Fruit fly (Drosophila melanogaster) whole organism, embryonic: ENCODE data around the gene y.
A peak's percentile ranks its signal among the peaks of the same experiment; 100 is the strongest.

ENCODE experiments used
- BEAF-32 ChIP-seq: fragments of 200-800 bp; sonication (Bioruptor generic); optimal IDR thresholded peaks from 3 replicates; lab custom pipeline; 2017; ENCODE audit warnings: missing biosample characterization, missing genetic modification characterization, mild to moderate bottlenecking, moderate library complexity, missing genetic modification reagents
- C15 ChIP-seq: fragments of 200-800 bp; sonication (Bioruptor generic); IDR thresholded peaks from 3 replicates; pipeline ENCODE4 v1.3.6; 2022; ENCODE audit warnings: missing biosample characterization, missing genetic modification characterization
- CG10959 ChIP-seq: fragments of 200-800 bp; sonication (Bioruptor generic); IDR thresholded peaks from 2 replicates; pipeline ENCODE4 v1.3.6; 2022; ENCODE audit warnings: missing biosample characterization, missing genetic modification characterization
- CG11085 ChIP-seq: fragments of 200-800 bp; sonication (Bioruptor generic); IDR thresholded peaks from 2 replicates; pipeline ENCODE4 v1.3.6; 2022; ENCODE audit warnings: missing biosample characterization, missing genetic modification characterization
- CG12391 ChIP-seq: fragments of 200-800 bp; sonication (Bioruptor generic); optimal IDR thresholded peaks from 3 replicates; lab custom pipeline; 2018; ENCODE audit warnings: missing biosample characterization, mild to moderate bottlenecking, missing genetic modification characterization, moderate library complexity
- CG13123 ChIP-seq: fragments of 200-800 bp; sonication (Bioruptor generic); optimal IDR thresholded peaks from 2 replicates; lab custom pipeline; 2016; ENCODE audit warnings: missing biosample characterization, missing genetic modification characterization
- CG1602 ChIP-seq: fragments of 200-800 bp; sonication (Bioruptor generic); optimal IDR thresholded peaks from 3 replicates; lab custom pipeline; 2016; ENCODE audit warnings: missing biosample characterization, missing genetic modification characterization
- CG17186 ChIP-seq: fragments of 200-800 bp; sonication (Bioruptor generic); optimal IDR thresholded peaks from 3 replicates; lab custom pipeline; 2017; ENCODE audit warnings: missing biosample characterization, missing genetic modification reagents, missing genetic modification characterization
- CG17328 ChIP-seq: fragments of 200-800 bp; sonication (Bioruptor generic); IDR thresholded peaks from 2 replicates; pipeline ENCODE4 v1.3.6; 2022; ENCODE audit warnings: missing biosample characterization, missing genetic modification characterization
- CG1792 ChIP-seq: fragments of 200-800 bp; sonication (Bioruptor generic); optimal IDR thresholded peaks from 2 replicates; lab custom pipeline; 2016; ENCODE audit warnings: missing biosample characterization, missing genetic modification characterization
- CG18262 ChIP-seq: fragments of 200-800 bp; optimal IDR thresholded peaks from 3 replicates; lab custom pipeline; 2019; ENCODE audit warnings: missing biosample characterization, mild to moderate bottlenecking, missing genetic modification characterization, moderate library complexity
- CG18619 ChIP-seq: fragments of 200-800 bp; sonication (Bioruptor generic); optimal IDR thresholded peaks from 3 replicates; lab custom pipeline; 2017; ENCODE audit warnings: missing biosample characterization, mild to moderate bottlenecking, missing genetic modification characterization
- CG2889 ChIP-seq: fragments of 200-800 bp; sonication (Bioruptor generic); IDR thresholded peaks from 3 replicates; pipeline ENCODE4 v1.3.6; 2022; ENCODE audit warnings: missing biosample characterization, missing genetic modification characterization
- CG30403 ChIP-seq: fragments of 200-800 bp; sonication (Bioruptor generic); optimal IDR thresholded peaks from 3 replicates; lab custom pipeline; 2016; ENCODE audit warnings: missing biosample characterization, missing genetic modification characterization
- CG31388 ChIP-seq: fragments of 200-800 bp; sonication (Bioruptor generic); optimal IDR thresholded peaks from 2 replicates; lab custom pipeline; 2016; ENCODE audit warnings: missing biosample characterization, missing genetic modification characterization
- CG3163 ChIP-seq: fragments of 200-800 bp; sonication (Bioruptor generic); optimal IDR thresholded peaks from 3 replicates; lab custom pipeline; 2016; ENCODE audit warnings: missing biosample characterization, missing genetic modification characterization
- CG3726 ChIP-seq: fragments of 200-800 bp; sonication (Bioruptor generic); IDR thresholded peaks from 3 replicates; pipeline ENCODE4, ENCODE4 v1.3.6; 2022; ENCODE audit warnings: missing biosample characterization, missing genetic modification characterization
- CG4404 ChIP-seq: fragments of 200-800 bp; sonication (Bioruptor generic); IDR thresholded peaks from 2 replicates; pipeline ENCODE4 v1.3.6; 2022; ENCODE audit warnings: missing biosample characterization, missing genetic modification characterization
- CG6689 ChIP-seq: fragments of 200-800 bp; sonication (Bioruptor generic); IDR thresholded peaks from 2 replicates; pipeline ENCODE4 v1.3.6; 2022; ENCODE audit warnings: missing biosample characterization, missing genetic modification characterization
- CG7987 ChIP-seq: fragments of 200-800 bp; sonication (Bioruptor generic); optimal IDR thresholded peaks from 2 replicates; lab custom pipeline; 2018; ENCODE audit warnings: missing biosample characterization, mild to moderate bottlenecking, missing genetic modification characterization, moderate library complexity
- CG8924 ChIP-seq: fragments of 200-800 bp; optimal IDR thresholded peaks from 3 replicates; lab custom pipeline; 2019; ENCODE audit warnings: missing biosample characterization, mild to moderate bottlenecking, missing genetic modification characterization, moderate library complexity
- CTCF ChIP-seq: fragments of 200-800 bp; sonication (Bioruptor generic); optimal IDR thresholded peaks from 2 replicates; lab custom pipeline; 2017; ENCODE audit warnings: missing biosample characterization, mild to moderate bottlenecking, missing genetic modification characterization, moderate library complexity
- CkIIα-i1 ChIP-seq: fragments of 200-800 bp; sonication (Bioruptor generic); IDR thresholded peaks from 2 replicates; pipeline ENCODE4 v1.3.6; 2022; ENCODE audit warnings: missing biosample characterization, missing genetic modification characterization
- Elba2 ChIP-seq: fragments of 200-800 bp; sonication (Bioruptor generic); optimal IDR thresholded peaks from 3 replicates; lab custom pipeline; 2016; ENCODE audit warnings: missing biosample characterization, missing genetic modification characterization
- Gug ChIP-seq: fragments of 200-800 bp; sonication (Bioruptor generic); IDR thresholded peaks from 4 replicates; pipeline ENCODE4 v1.3.6; 2022; ENCODE audit warnings: missing biosample characterization, missing genetic modification characterization
- Lim3 ChIP-seq: fragments of 200-800 bp; sonication (Bioruptor generic); IDR thresholded peaks from 2 replicates; pipeline ENCODE4 v1.3.6; 2022; ENCODE audit warnings: missing biosample characterization, missing genetic modification characterization
- Lpt ChIP-seq: fragments of >200 bp; optimal IDR thresholded peaks from 2 replicates; lab custom pipeline; 2018; ENCODE audit warnings: missing biosample characterization, missing genetic modification characterization
- MESR4 ChIP-seq: fragments of 200-800 bp; sonication (Bioruptor generic); optimal IDR thresholded peaks from 2 replicates; lab custom pipeline; 2018; ENCODE audit warnings: missing biosample characterization, mild to moderate bottlenecking, missing genetic modification characterization, moderate library complexity
- Myb ChIP-seq: fragments of 200-800 bp; sonication (Bioruptor generic); optimal IDR thresholded peaks from 2 replicates; lab custom pipeline; 2016; ENCODE audit warnings: missing biosample characterization, missing genetic modification characterization
- Nf-YB ChIP-seq: fragments of 200-800 bp; sonication (Bioruptor generic); optimal IDR thresholded peaks from 3 replicates; lab custom pipeline; 2019; ENCODE audit warnings: missing biosample characterization, mild to moderate bottlenecking, missing genetic modification characterization, moderate library complexity
- Oli ChIP-seq: fragments of 200-800 bp; sonication (Bioruptor generic); optimal IDR thresholded peaks from 2 replicates; lab custom pipeline; 2018; ENCODE audit warnings: missing biosample characterization, mild to moderate bottlenecking, missing genetic modification characterization, moderate library complexity
- Pdp1 ChIP-seq, 2 experiments: fragments of 200-800 bp; sonication (Bioruptor generic); optimal IDR thresholded peaks; 3 replicates each; lab custom pipeline; 2016; ENCODE audit warnings: missing biosample characterization in 2 of 2, missing genetic modification characterization in 2 of 2, mild to moderate bottlenecking in 1 of 2, moderate library complexity in 1 of 2
- Rx ChIP-seq: fragments of 200-800 bp; sonication (Bioruptor generic); IDR thresholded peaks from 2 replicates; pipeline ENCODE4 v1.3.6; 2022; ENCODE audit warnings: missing biosample characterization, missing genetic modification characterization
- Vsx1 ChIP-seq: fragments of 200-800 bp; sonication (Bioruptor generic); optimal IDR thresholded peaks from 2 replicates; lab custom pipeline; 2017; ENCODE audit warnings: missing biosample characterization, mild to moderate bottlenecking, missing genetic modification characterization, missing genetic modification reagents
- aop ChIP-seq: fragments of 200-800 bp; sonication (Bioruptor generic); IDR thresholded peaks from 2 replicates; pipeline ENCODE4 v1.3.6; 2022; ENCODE audit warnings: missing biosample characterization, missing genetic modification characterization
- bab2 ChIP-seq: fragments of 200-800 bp; sonication (Bioruptor generic); optimal IDR thresholded peaks from 2 replicates; lab custom pipeline; 2016; ENCODE audit warnings: missing biosample characterization, missing genetic modification characterization
- bbx ChIP-seq: fragments of 200-800 bp; sonication (Bioruptor generic); IDR thresholded peaks from 2 replicates; pipeline ENCODE4 v1.3.6; 2022; ENCODE audit warnings: missing biosample characterization, missing genetic modification characterization; ENCODE audit not compliant: partially characterized antibody
- gcm ChIP-seq: fragments of 200-800 bp; sonication (Bioruptor generic); optimal IDR thresholded peaks from 2 replicates; lab custom pipeline; 2019; ENCODE audit warnings: missing biosample characterization, mild to moderate bottlenecking, missing genetic modification characterization, moderate library complexity
- grn ChIP-seq: fragments of 200-800 bp; sonication (Bioruptor generic); optimal IDR thresholded peaks from 3 replicates; lab custom pipeline; 2017; ENCODE audit warnings: missing biosample characterization, missing genetic modification characterization
- ham ChIP-seq: fragments of 200-800 bp; sonication (Bioruptor generic); IDR thresholded peaks from 2 replicates; pipeline ENCODE4 v1.3.6; 2022; ENCODE audit warnings: missing biosample characterization, missing genetic modification characterization
- hkb ChIP-seq, 2 experiments: fragments of 200-800 bp in 1 of 2; fragments of >200 bp in 1 of 2; sonication (Bioruptor generic) in 1 of 2; IDR thresholded peaks in 1 of 2; optimal IDR thresholded peaks in 1 of 2; 2 replicates each; pipeline versions ENCODE4 v1.3.6 to Lab custom; 2017 to 2022; ENCODE audit warnings: missing biosample characterization in 1 of 2, missing genetic modification characterization in 1 of 2
- nmo ChIP-seq: fragments of 200-800 bp; sonication (Bioruptor generic); optimal IDR thresholded peaks from 2 replicates; lab custom pipeline; 2018; ENCODE audit warnings: missing biosample characterization, mild to moderate bottlenecking, missing genetic modification characterization, moderate library complexity
- pan ChIP-seq, 4 experiments: fragments of >200 bp in 3 of 4; fragments of 200-800 bp in 1 of 4; sonication (Bioruptor generic) in 1 of 4; optimal IDR thresholded peaks in 3 of 4; IDR thresholded peaks in 1 of 4; 2 replicates each; pipeline versions ENCODE4 v1.3.6 to Lab custom; 2017 to 2022; ENCODE audit warnings: missing biosample characterization in 2 of 4, missing genetic modification characterization in 2 of 4, mixed read lengths in 1 of 4
- pnt ChIP-seq: fragments of 200-800 bp; sonication (Bioruptor generic); optimal IDR thresholded peaks from 3 replicates; lab custom pipeline; 2016; ENCODE audit warnings: missing biosample characterization, missing genetic modification characterization
- pzg ChIP-seq: fragments of 200-800 bp; sonication (Bioruptor generic); optimal IDR thresholded peaks from 3 replicates; lab custom pipeline; 2018; ENCODE audit warnings: missing biosample characterization, mild to moderate bottlenecking, missing genetic modification characterization, moderate library complexity
- ranshi ChIP-seq: fragments of 200-800 bp; sonication (Bioruptor generic); IDR thresholded peaks from 2 replicates; pipeline ENCODE4 v1.3.6; 2022; ENCODE audit warnings: missing biosample characterization, missing genetic modification characterization
- scrt ChIP-seq: fragments of 200-800 bp; sonication (Bioruptor generic); optimal IDR thresholded peaks from 2 replicates; lab custom pipeline; 2018; ENCODE audit warnings: missing biosample characterization, mild to moderate bottlenecking, missing genetic modification characterization, moderate library complexity
- tio ChIP-seq: fragments of 200-800 bp; sonication (Bioruptor generic); optimal IDR thresholded peaks from 2 replicates; lab custom pipeline; 2017; ENCODE audit warnings: missing biosample characterization, missing genetic modification characterization, inconsistent platforms
- tx ChIP-seq: fragments of 200-800 bp; sonication (Bioruptor generic); optimal IDR thresholded peaks from 2 replicates; lab custom pipeline; 2016; ENCODE audit warnings: missing biosample characterization, missing genetic modification characterization
- usp ChIP-seq: fragments of >200 bp; optimal IDR thresholded peaks from 2 replicates; lab custom pipeline; 2017; ENCODE audit warnings: missing biosample characterization, missing genetic modification characterization
- vfl ChIP-seq: fragments of 200-800 bp; sonication (Bioruptor generic); optimal IDR thresholded peaks from 2 replicates; lab custom pipeline; 2016; ENCODE audit warnings: missing biosample characterization, missing genetic modification characterization

y gene

dm6 chrX:338123-338527 lies 18.2 kb upstream of the y start (continued):
- TF ChIP-seq grn (GFP tag; lab: Kevin White, UChicago), result no peak
- no peak for TF ChIP-seq bab2 (GFP tag; lab: Kevin White, UChicago)
- peak; percentile 91 for TF ChIP-seq nmo (GFP tag; lab: Kevin White, UChicago)
- TF ChIP-seq scrt, result peak; percentile 59
- no peak for TF ChIP-seq Lim3 (GFP tag; lab: Robert Waterston, UW)
- peak in 1 of 2 experiments; percentile 36 for TF ChIP-seq Pdp1 (GFP tag; optimal IDR thresholded peaks at IDR 0.05; lab: Kevin White, UChicago)
- TF ChIP-seq CG1792 (GFP tag; lab: Kevin White, UChicago), result no peak
- no peak for TF ChIP-seq hkb (optimal IDR thresholded peaks at IDR 0.05; lab: Kevin White, UChicago)
- TF ChIP-seq hkb (GFP tag; IDR thresholded peaks at IDR 0.05; lab: Robert Waterston, UW), result peak; percentile 67
- TF ChIP-seq bbx (GFP tag; lab: Robert Waterston, UW), result no peak
- peak; percentile 90 for TF ChIP-seq gcm
- TF ChIP-seq aop (GFP tag; lab: Robert Waterston, UW), result no peak
- TF ChIP-seq CG7987 (GFP tag; lab: Kevin White, UChicago), result no peak
- TF ChIP-seq tio (GFP tag; lab: Kevin White, UChicago), result peak; percentile 19
- peak; percentile 58; the same call in 1 of the 2 replicates for TF ChIP-seq CG17328
- no peak for TF ChIP-seq CG2889
- TF ChIP-seq CG11085 (GFP tag; lab: Robert Waterston, UW), result no peak
- TF ChIP-seq Rx (GFP tag; lab: Robert Waterston, UW), result no peak
- TF ChIP-seq CG31388 (GFP tag; lab: Kevin White, UChicago), result no peak
- TF ChIP-seq pnt (GFP tag; lab: Kevin White, UChicago), result no peak
- TF ChIP-seq vfl, result no peak
- peak; percentile 71 for TF ChIP-seq Nf-YB (GFP tag; lab: Kevin White, UChicago)
- no peak for TF ChIP-seq CTCF (GFP tag; lab: Kevin White, UChicago)
- no peak for TF ChIP-seq CG10959 (GFP tag; lab: Robert Waterston, UW)
- peak; percentile 53 for TF ChIP-seq CG30403 (GFP tag; lab: Kevin White, UChicago)
- TF ChIP-seq Oli (tag; lab: Kevin White, UChicago), result peak; percentile 79
- TF ChIP-seq ham, result no peak
- TF ChIP-seq CG8924 (tag; lab: Kevin White, UChicago), result peak; percentile 90
- no peak for TF ChIP-seq Elba2
- no peak for TF ChIP-seq CG3726 (GFP tag; lab: Robert Waterston, UW)
- no peak for TF ChIP-seq pan (optimal IDR thresholded peaks at IDR 0.05; lab: Kevin White, UChicago)
- TF ChIP-seq pan (GFP tag; optimal IDR thresholded peaks at IDR 0.05 in 1 of 2, IDR thresholded peaks at IDR 0.05 in 1 of 2), result peak in 1 of 2 experiments; percentile 50
- TF ChIP-seq CG12391, result peak; percentile 85
- no peak for TF ChIP-seq BEAF-32
- no peak for TF ChIP-seq Lpt (GFP tag; lab: Kevin White, UChicago)
- no peak for TF ChIP-seq CG17186 (GFP tag; lab: Kevin White, UChicago)
- no peak for TF ChIP-seq C15
- TF ChIP-seq pzg (GFP tag; lab: Kevin White, UChicago), result no peak
- no peak for TF ChIP-seq Myb
- peak; percentile 35 for TF ChIP-seq CG1602 (GFP tag; lab: Kevin White, UChicago)
- peak; percentile 80 for TF ChIP-seq CG6689 (GFP tag; lab: Robert Waterston, UW)
- peak; percentile 55 for TF ChIP-seq Vsx1 (GFP tag; lab: Kevin White, UChicago)
- TF ChIP-seq CG18619 (GFP tag; lab: Kevin White, UChicago), result peak; percentile 71
- peak; percentile 91 for TF ChIP-seq CG18262 (tag; lab: Kevin White, UChicago)
- no peak for TF ChIP-seq MESR4
- no peak for TF ChIP-seq CkIIα-i1 (GFP tag; lab: Robert Waterston, UW)
- TF ChIP-seq CG3163 (GFP tag; lab: Kevin White, UChicago), result no peak
- no peak for TF ChIP-seq tx (GFP tag; lab: Kevin White, UChicago)
- TF ChIP-seq CG13123 (GFP tag; lab: Kevin White, UChicago), result no peak
- TF ChIP-seq ranshi (GFP tag; lab: Robert Waterston, UW), result peak; percentile 60
- TF ChIP-seq usp (GFP tag; lab: Kevin White, UChicago), result no peak
- TF ChIP-seq CG4404 (GFP tag; lab: Robert Waterston, UW), result peak; percentile 21; the same call in 1 of the 2 replicates
- TF ChIP-seq Gug, result no peak
